Fruit fly (Drosophila melanogaster): Measurements from ENCODE around the gene CG2260.

Gene CG2260

DNA sequence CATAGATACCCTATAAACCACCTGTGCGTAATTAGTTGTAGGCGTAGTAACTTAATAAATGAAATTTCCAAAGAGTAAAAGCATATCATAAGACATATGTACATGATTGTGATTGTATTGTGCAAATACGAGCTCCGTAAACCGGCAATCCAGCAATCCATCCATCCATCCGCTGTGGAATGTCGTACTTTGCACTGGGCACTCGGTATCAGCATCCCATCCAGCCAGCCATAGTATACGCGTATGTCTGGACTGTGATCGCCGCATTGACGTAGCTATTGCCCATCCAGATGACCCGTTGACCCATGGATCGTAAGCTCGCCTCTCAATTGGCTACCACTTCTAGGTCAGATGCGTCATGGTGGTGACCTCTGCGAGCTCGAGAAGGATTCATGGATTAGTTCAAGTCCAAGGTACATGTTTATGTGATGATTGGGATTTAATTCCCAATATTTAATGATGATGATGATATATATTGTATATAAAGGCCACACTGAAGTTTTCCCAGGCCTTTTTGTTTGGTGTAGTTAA lies 38.1 kb upstream of the CG2260 start (continued):
- TF ChIP-seq twi (tag; optimal IDR thresholded peaks at IDR 0.05) (no peak), vfl (GFP tag; optimal IDR thresholded peaks at IDR 0.05) (no peak), cg (GFP tag; optimal IDR thresholded peaks at IDR 0.05) (no peak), lab (GFP tag; optimal IDR thresholded peaks at IDR 0.05) (no peak), CG11696 (GFP tag; IDR thresholded peaks at IDR 0.05) (no peak), CG32532 (GFP tag; IDR thresholded peaks at IDR 0.05) (no peak), CG43689 (GFP tag; IDR thresholded peaks at IDR 0.05) (no peak), ken (GFP tag; IDR thresholded peaks at IDR 0.05) (no peak), CG8281 (tag; optimal IDR thresholded peaks at IDR 0.05) (peak; percentile 60), CG2202 (tag; optimal IDR thresholded peaks at IDR 0.05) (no peak), NC2α (GFP tag; optimal IDR thresholded peaks at IDR 0.05) (no peak), luna (GFP tag; optimal IDR thresholded peaks at IDR 0.05) (no peak), CG2678 (tag; optimal IDR thresholded peaks at IDR 0.05) (no peak), CG10543 (GFP tag; optimal IDR thresholded peaks at IDR 0.05) (no peak), CG12391 (tag; optimal IDR thresholded peaks at IDR 0.05) (no peak), unpg (GFP tag; optimal IDR thresholded peaks at IDR 0.05) (no peak), gem (tag; optimal IDR thresholded peaks at IDR 0.05) (no peak), CG11456 (GFP tag; IDR thresholded peaks at IDR 0.05) (no peak), dan (GFP tag; IDR thresholded peaks at IDR 0.05) (no peak), Pdp1 (GFP tag; optimal IDR thresholded peaks at IDR 0.05) (no peak), gfzf (GFP tag; optimal IDR thresholded peaks at IDR 0.05) (no peak), CG1647 (GFP tag; optimal IDR thresholded peaks at IDR 0.05) (no peak), eve (GFP tag; optimal IDR thresholded peaks at IDR 0.05) (no peak), al (GFP tag; IDR thresholded peaks at IDR 0.05) (no peak), CG4854 (GFP tag; optimal IDR thresholded peaks at IDR 0.05) (no peak), aop (GFP tag; IDR thresholded peaks at IDR 0.05) (no peak), D19B (GFP tag; optimal IDR thresholded peaks at IDR 0.05) (peak; percentile 18), bsh (GFP tag; optimal IDR thresholded peaks at IDR 0.05) (peak in 1 of 2 experiments; percentile 56), Vsx1 (GFP tag; optimal IDR thresholded peaks at IDR 0.05) (no peak), CG13624 (GFP tag; optimal IDR thresholded peaks at IDR 0.05) (no peak), tll (GFP tag; optimal IDR thresholded peaks at IDR 0.05) (no peak), schlank (tag; optimal IDR thresholded peaks at IDR 0.05) (no peak), CG8924 (tag; optimal IDR thresholded peaks at IDR 0.05) (no peak), HmgD (GFP tag; optimal IDR thresholded peaks at IDR 0.05) (no peak), CG1792 (GFP tag; optimal IDR thresholded peaks at IDR 0.05) (no peak), nom (GFP tag; optimal IDR thresholded peaks at IDR 0.05) (peak; percentile 96), CG30020 (tag; optimal IDR thresholded peaks at IDR 0.05) (no peak), bbx (GFP tag; IDR thresholded peaks at IDR 0.05; ENCODE audit: partially characterized antibody) (no peak)

DNA sequence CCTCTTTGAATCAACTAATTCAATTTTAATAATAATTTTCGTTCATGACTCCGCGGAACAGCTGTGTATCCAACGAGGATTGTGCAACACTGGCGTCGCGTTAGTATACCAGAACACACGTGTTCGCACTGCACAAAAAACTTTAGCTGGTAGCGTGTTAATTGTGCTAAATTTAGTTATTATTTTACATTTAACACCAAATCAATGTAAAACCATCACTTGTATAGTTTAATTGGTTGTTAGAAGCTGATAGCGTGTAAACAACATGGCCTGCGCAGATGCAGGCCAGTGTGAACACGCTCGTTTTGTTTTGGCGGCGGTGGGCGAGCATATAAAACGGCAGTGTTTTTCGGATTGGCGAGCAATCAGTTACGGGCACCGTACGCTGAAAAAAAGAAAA lies 36.3 kb upstream of the CG2260 start, which contains the start of the genes Traf6 and GIIIspla2:
Gene Traf6, minus strand, starts transcription at position 93 of the 400 bp plus-strand sequence.
Gene GIIIspla2, plus strand, starts transcription at position 335 of the 400 bp plus-strand sequence.
- TF ChIP-seq CG7928 (GFP tag; optimal IDR thresholded peaks at IDR 0.05) (peak; percentile 28), Xbp1 (GFP tag; optimal IDR thresholded peaks at IDR 0.05) (peak; percentile 75), Gsc (GFP tag; IDR thresholded peaks at IDR 0.05) (peak; percentile 37; the same call in 1 of the 2 replicates), CG18011 (GFP tag; optimal IDR thresholded peaks at IDR 0.05) (peak; percentile 67), danr (GFP tag; IDR thresholded peaks at IDR 0.05) (no peak), unpg (GFP tag; optimal IDR thresholded peaks at IDR 0.05) (no peak), yki (optimal IDR thresholded peaks at IDR 0.05) (no peak), CG15601 (tag; optimal IDR thresholded peaks at IDR 0.05) (peak; percentile 37), sim (GFP tag; IDR thresholded peaks at IDR 0.05) (0 out of 2 replicates have a peak, but pooled peaks have one; percentile 48), ham (GFP tag; IDR thresholded peaks at IDR 0.05) (peak; percentile 33; the same call in 1 of the 2 replicates), CG3065 (GFP tag; optimal IDR thresholded peaks at IDR 0.05) (no peak), scrt (GFP tag; optimal IDR thresholded peaks at IDR 0.05) (no peak), disco-r (GFP tag; optimal IDR thresholded peaks at IDR 0.05) (peak; percentile 31), Dfd (GFP tag; optimal IDR thresholded peaks at IDR 0.05) (no peak), tll (GFP tag; optimal IDR thresholded peaks at IDR 0.05) (no peak), fru (optimal IDR thresholded peaks at IDR 0.05) (no peak), crol (GFP tag; IDR thresholded peaks at IDR 0.05) (no peak)

Data from whole organism, embryonic.